Fruit fly (Drosophila melanogaster) whole organism, adult: Measurements from ENCODE around the gene Tmf.

Experiments
- CG11617 ChIP-seq: fragments of 200-800 bp; sonication (Bioruptor generic); optimal IDR thresholded peaks from 2 replicates; lab custom pipeline; 2017; ENCODE audit warnings: mild to moderate bottlenecking, missing biosample characterization, missing genetic modification reagents, missing genetic modification characterization
- CG12768 ChIP-seq: fragments of 200-800 bp; sonication (Bioruptor generic); optimal IDR thresholded peaks from 2 replicates; lab custom pipeline; 2017; ENCODE audit warnings: missing biosample characterization, missing genetic modification characterization, mild to moderate bottlenecking, moderate library complexity, missing genetic modification reagents
- CG14711 ChIP-seq: fragments of 200-800 bp; sonication (Bioruptor generic); optimal IDR thresholded peaks from 2 replicates; lab custom pipeline; 2018; ENCODE audit warnings: missing biosample characterization, mild to moderate bottlenecking, missing genetic modification characterization, moderate library complexity
- CG1620 ChIP-seq: fragments of 200-800 bp; sonication (Bioruptor generic); optimal IDR thresholded peaks from 2 replicates; lab custom pipeline; 2016; ENCODE audit warnings: missing biosample characterization, missing genetic modification characterization
- CG33017 ChIP-seq: fragments of 200-800 bp; sonication (Bioruptor generic); optimal IDR thresholded peaks from 2 replicates; lab custom pipeline; 2018; ENCODE audit warnings: missing biosample characterization, mild to moderate bottlenecking, missing genetic modification characterization, moderate library complexity
- CG5204 ChIP-seq: fragments of 200-800 bp; sonication (Bioruptor generic); optimal IDR thresholded peaks from 2 replicates; lab custom pipeline; 2016; ENCODE audit warnings: missing biosample characterization, missing genetic modification characterization
- CG7045 ChIP-seq: fragments of 200-800 bp; sonication (Bioruptor generic); optimal IDR thresholded peaks from 2 replicates; lab custom pipeline; 2017; ENCODE audit warnings: missing biosample characterization, mild to moderate bottlenecking, missing genetic modification characterization
- CG7101 ChIP-seq: fragments of 200-800 bp; sonication (Bioruptor generic); optimal IDR thresholded peaks from 2 replicates; lab custom pipeline; 2018; ENCODE audit warnings: missing biosample characterization, mild to moderate bottlenecking, missing genetic modification characterization, moderate library complexity
- Clk ChIP-seq: fragments of 200-800 bp; sonication (Bioruptor generic); optimal IDR thresholded peaks from 2 replicates; lab custom pipeline; 2017; ENCODE audit warnings: missing biosample characterization, missing genetic modification characterization
- Crg-1 ChIP-seq: fragments of 200-800 bp; sonication (Bioruptor generic); optimal IDR thresholded peaks from 2 replicates; lab custom pipeline; 2016; ENCODE audit warnings: missing biosample characterization, missing genetic modification characterization
- Hr96 ChIP-seq: fragments of 200-800 bp; sonication (Bioruptor generic); optimal IDR thresholded peaks from 2 replicates; lab custom pipeline; 2016; ENCODE audit warnings: missing biosample characterization, missing genetic modification characterization
- Mnt ChIP-seq: fragments of 200-800 bp; sonication (Bioruptor generic); optimal IDR thresholded peaks from 2 replicates; lab custom pipeline; 2016; ENCODE audit warnings: missing biosample characterization, mild to moderate bottlenecking, missing genetic modification characterization
- bab1 ChIP-seq: fragments of 200-800 bp; sonication (Bioruptor generic); optimal IDR thresholded peaks from 3 replicates; lab custom pipeline; 2019; ENCODE audit warnings: missing biosample characterization, mild to moderate bottlenecking, missing genetic modification characterization, moderate library complexity
- cic ChIP-seq: fragments of 200-800 bp; sonication (Bioruptor generic); optimal IDR thresholded peaks from 2 replicates; lab custom pipeline; 2017; ENCODE audit warnings: missing biosample characterization, mild to moderate bottlenecking, missing genetic modification characterization, moderate library complexity
- cnc ChIP-seq, 2 experiments: fragments of >200 bp; optimal IDR thresholded peaks; 2 replicates each; lab custom pipeline; 2017
- kay ChIP-seq: fragments of 200-800 bp; sonication (Bioruptor generic); peaks from one replicate; lab custom pipeline; 2016; ENCODE audit warnings: missing biosample characterization, missing genetic modification characterization, borderline replicate concordance
- ovo ChIP-seq: fragments of 200-800 bp; sonication (Bioruptor generic); optimal IDR thresholded peaks from 2 replicates; lab custom pipeline; 2016; ENCODE audit warnings: missing biosample characterization, missing genetic modification characterization
- pad ChIP-seq: fragments of 200-800 bp; sonication (Bioruptor generic); optimal IDR thresholded peaks from 3 replicates; lab custom pipeline; 2017; ENCODE audit warnings: missing biosample characterization, missing genetic modification characterization, mild to moderate bottlenecking, moderate library complexity, missing genetic modification reagents
- tj ChIP-seq: fragments of 200-800 bp; sonication (Bioruptor generic); optimal IDR thresholded peaks from 3 replicates; lab custom pipeline; 2017; ENCODE audit warnings: missing biosample characterization, mild to moderate bottlenecking, missing genetic modification characterization, moderate library complexity
- toe ChIP-seq: fragments of 200-800 bp; sonication (Bioruptor generic); optimal IDR thresholded peaks from 2 replicates; lab custom pipeline; 2016; ENCODE audit warnings: missing biosample characterization, missing genetic modification characterization

Tmf gene

DNA sequence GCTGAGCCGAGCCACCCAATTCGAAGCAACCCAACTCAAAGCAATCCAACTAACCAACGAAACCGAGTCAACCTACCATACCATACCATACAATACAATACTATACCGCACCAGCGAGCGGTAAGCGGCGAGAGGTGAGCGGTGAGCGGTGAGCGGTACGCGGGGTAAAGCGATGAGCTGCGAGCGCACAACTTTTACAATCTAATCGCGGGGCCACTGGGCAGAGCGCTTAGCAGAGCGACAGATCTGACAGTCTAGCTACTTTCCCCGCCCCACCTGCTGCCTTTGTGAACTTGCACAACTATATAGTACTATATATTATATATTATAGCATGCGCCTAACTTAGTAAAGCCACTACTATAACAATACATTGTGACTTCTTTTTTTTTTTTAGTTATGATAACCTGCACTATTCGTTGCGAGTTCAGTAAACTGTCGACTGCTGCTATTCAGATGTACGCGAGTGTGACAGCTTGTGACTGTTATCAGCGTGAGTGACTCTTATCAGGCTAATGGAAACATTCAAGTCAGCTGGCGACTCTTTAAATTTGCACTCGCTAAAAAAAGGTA lies 43.3 kb upstream of the Tmf start:
- TF ChIP-seq tj (peak; percentile 37), Hr96 (peak; percentile 62), CG11617 (GFP tag; lab: Kevin White, UChicago) (peak; percentile 66), CG14711 (tag; lab: Kevin White, UChicago) (peak; percentile 50), cic (GFP tag; lab: Kevin White, UChicago) (peak; percentile 93), ovo (GFP tag; lab: Kevin White, UChicago) (no peak), CG5204 (GFP tag; lab: Kevin White, UChicago) (no peak), bab1 (GFP tag; lab: Kevin White, UChicago) (peak; percentile 47), Mnt (peak; percentile 59), pad (GFP tag; lab: Kevin White, UChicago) (peak; percentile 69), CG33017 (tag; lab: Kevin White, UChicago) (peak; percentile 28), cnc (optimal IDR thresholded peaks at IDR 0.05; lab: Kevin White, UChicago) (no peak), Crg-1 (GFP tag; lab: Kevin White, UChicago) (peak; percentile 10), CG12768 (GFP tag; lab: Kevin White, UChicago) (peak; percentile 79), Clk (GFP tag; lab: Kevin White, UChicago) (no peak), toe (peak; percentile 11), CG7101 (tag; lab: Kevin White, UChicago) (peak; percentile 45), CG7045 (GFP tag; lab: Kevin White, UChicago) (no peak), kay (peak; percentile 65), CG1620 (GFP tag; lab: Kevin White, UChicago) (no peak)

DNA sequence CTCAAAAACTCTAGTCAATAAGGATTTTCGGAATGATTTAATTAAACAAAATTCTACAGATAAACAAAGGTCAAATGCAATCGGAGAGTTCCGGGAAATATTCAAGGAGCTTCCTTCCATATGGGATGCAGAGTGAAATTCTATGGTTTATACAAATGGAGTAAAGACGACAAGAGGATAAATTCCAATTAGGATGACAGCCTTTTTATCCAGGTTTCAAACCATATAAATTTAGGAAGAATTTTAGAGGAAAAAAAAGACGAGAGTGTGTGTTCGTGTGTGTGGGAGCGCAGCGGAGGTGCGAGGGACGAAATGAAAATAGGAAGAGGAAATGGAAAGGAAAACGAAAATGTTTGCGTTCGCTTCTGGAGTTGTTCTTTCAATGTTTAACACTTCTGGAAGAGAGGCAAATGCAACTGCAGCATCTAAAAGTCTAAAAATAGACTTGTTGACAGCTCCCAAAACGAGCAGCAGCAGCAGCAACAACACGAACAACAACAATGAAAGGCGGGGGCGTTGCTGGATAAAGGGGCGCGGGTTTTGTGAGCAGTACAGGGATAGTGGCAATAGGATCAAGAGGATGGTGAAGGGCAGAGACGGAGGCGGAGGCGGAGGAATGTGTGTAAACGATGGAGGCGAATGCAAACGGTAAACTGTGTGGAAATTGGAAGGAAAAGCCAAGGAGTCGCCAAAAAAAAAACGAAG lies 41.6 kb upstream of the Tmf start:
- TF ChIP-seq Mnt (no peak), CG33017 (tag; lab: Kevin White, UChicago) (no peak), cic (GFP tag; lab: Kevin White, UChicago) (no peak)

DNA sequence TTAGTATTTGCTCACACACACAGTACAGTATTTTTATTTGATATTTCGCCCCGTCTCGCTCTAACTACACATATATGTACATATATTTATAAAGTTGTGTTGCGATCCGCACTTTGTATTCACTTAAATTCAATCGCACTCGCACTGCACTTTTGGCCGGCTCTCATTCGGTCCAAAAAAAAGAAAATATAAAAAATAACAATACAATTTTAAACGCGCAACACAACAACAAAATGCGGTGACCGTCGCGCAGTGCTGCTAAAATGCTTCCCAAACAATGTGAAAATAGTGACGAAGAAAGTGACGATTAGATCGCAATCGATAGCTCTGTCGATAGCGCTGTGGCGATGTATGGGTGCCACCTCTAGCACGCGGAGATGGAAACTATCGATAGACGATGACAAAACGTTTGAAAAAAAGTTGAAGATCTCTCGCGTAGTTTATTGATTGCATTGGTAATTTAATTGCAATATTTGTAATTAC lies 40.8 kb upstream of the Tmf start, which contains the start of the genes C3G and pod1:
Gene C3G (minus strand): TSS at position 282 of the 483 bp plus-strand sequence.
Gene pod1 (plus strand): TSS at position 373 of the 483 bp plus-strand sequence.
- TF ChIP-seq CG5204 (GFP tag; lab: Kevin White, UChicago) (peak; percentile 13), Hr96 (peak; percentile 39), toe (peak; percentile 63), kay (no peak), Crg-1 (GFP tag; lab: Kevin White, UChicago) (peak; percentile 17), CG7045 (GFP tag; lab: Kevin White, UChicago) (no peak), Clk (GFP tag; lab: Kevin White, UChicago) (no peak), cic (GFP tag; lab: Kevin White, UChicago) (peak; percentile 3), pad (GFP tag; lab: Kevin White, UChicago) (no peak), tj (peak; percentile 24), CG14711 (tag; lab: Kevin White, UChicago) (no peak), CG12768 (GFP tag; lab: Kevin White, UChicago) (no peak), cnc (optimal IDR thresholded peaks at IDR 0.05; lab: Kevin White, UChicago) (no peak), Mnt (peak; percentile 71), bab1 (GFP tag; lab: Kevin White, UChicago) (peak; percentile 77), CG1620 (GFP tag; lab: Kevin White, UChicago) (peak; percentile 79), CG7101 (tag; lab: Kevin White, UChicago) (peak; percentile 30), ovo (GFP tag; lab: Kevin White, UChicago) (peak; percentile 67), CG33017 (tag; lab: Kevin White, UChicago) (peak; percentile 9), CG11617 (GFP tag; lab: Kevin White, UChicago) (no peak)

- no peak for TF ChIP-seq CG1620 (GFP tag; lab: Kevin White, UChicago)
- no peak for TF ChIP-seq CG11617 (GFP tag; lab: Kevin White, UChicago)
- TF ChIP-seq CG7045 (GFP tag; lab: Kevin White, UChicago), result no peak
- no peak for TF ChIP-seq Crg-1 (GFP tag; lab: Kevin White, UChicago)
- no peak for TF ChIP-seq CG14711 (tag; lab: Kevin White, UChicago)
- no peak for TF ChIP-seq CG12768 (GFP tag; lab: Kevin White, UChicago)
- no peak for TF ChIP-seq kay
- TF ChIP-seq pad (GFP tag; lab: Kevin White, UChicago), result no peak
Measured at dm6 chrX:6803880-6804484, 40.2 kb upstream of the Tmf start.

DNA sequence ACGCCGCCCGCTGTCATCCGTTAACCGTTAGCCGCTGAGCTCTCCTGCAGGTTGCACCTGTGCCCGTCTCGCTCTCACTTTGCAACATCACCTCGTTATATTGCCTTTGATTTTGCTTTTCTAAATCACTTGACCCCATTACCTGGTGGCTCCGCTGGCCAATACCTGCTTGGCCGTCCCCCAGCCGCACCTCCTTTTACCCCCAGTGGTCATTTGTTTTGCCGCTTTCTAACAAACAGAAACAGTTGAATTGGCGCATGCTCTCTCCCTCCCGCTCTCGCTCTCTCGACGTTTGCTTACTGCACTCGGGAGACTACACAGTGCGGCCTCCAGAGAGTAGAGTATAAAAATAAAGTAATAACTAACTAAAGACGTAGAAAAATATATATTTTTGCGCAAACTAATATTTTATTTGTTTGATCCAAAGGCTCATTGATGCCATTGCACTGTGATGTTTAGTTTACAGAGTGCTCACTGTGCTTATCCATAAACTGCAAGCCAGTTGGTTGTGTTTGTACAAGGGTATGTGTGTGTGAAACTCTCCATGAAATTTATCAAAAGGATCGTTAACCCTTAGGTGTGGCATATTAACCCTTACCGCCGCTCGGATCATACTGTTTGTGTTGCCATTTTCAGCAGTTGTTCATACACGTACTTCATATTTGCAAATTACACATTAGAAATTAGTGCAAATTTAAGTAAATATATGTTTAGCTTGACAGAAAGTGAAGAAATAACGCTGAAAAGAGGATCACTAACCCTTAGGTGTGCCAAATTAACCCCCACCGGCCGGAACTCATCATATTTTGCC lies 39.5 kb upstream of the Tmf start:
- TF ChIP-seq bab1 (GFP tag; lab: Kevin White, UChicago) (peak; percentile 89), Clk (GFP tag; lab: Kevin White, UChicago) (peak; percentile 42), tj (peak; percentile 38), cic (GFP tag; lab: Kevin White, UChicago) (peak; percentile 3), CG5204 (GFP tag; lab: Kevin White, UChicago) (peak; percentile 72), cnc (optimal IDR thresholded peaks at IDR 0.05; lab: Kevin White, UChicago) (no peak), toe (peak; percentile 64), Mnt (peak; percentile 71), CG14711 (tag; lab: Kevin White, UChicago) (peak; percentile 81), CG7101 (tag; lab: Kevin White, UChicago) (peak; percentile 93), CG12768 (GFP tag; lab: Kevin White, UChicago) (peak; percentile 64), CG11617 (GFP tag; lab: Kevin White, UChicago) (peak; percentile 71), kay (no peak), pad (GFP tag; lab: Kevin White, UChicago) (peak; percentile 84), ovo (GFP tag; lab: Kevin White, UChicago) (peak; percentile 80), CG33017 (tag; lab: Kevin White, UChicago) (peak; percentile 90), CG1620 (GFP tag; lab: Kevin White, UChicago) (no peak), Crg-1 (GFP tag; lab: Kevin White, UChicago) (peak; percentile 80), CG7045 (GFP tag; lab: Kevin White, UChicago) (peak; percentile 42), Hr96 (peak; percentile 66)
